Fruit fly (Drosophila melanogaster) ovary, adult (tissue): ENCODE measurements around the gene Syx4.

Experiments used
- CG17801 ChIP-seq: fragments of 200-800 bp; optimal IDR thresholded peaks from 2 replicates; lab custom pipeline; 2019; ENCODE audit warnings: missing biosample characterization, mild to moderate bottlenecking, missing genetic modification characterization, moderate library complexity; ENCODE audit not compliant: partially characterized antibody

Gene Syx4

dm6 chrX:2740084-2740483, 3.8 kb downstream of the Syx4 start, which contains the start of gene kirre:
Gene kirre, plus strand, starts transcription at chrX:2740384.
- no peak for TF ChIP-seq CG17801

- TF ChIP-seq CG17801 = no peak
Measured at dm6 chrX:2738663-2739062, 5.2 kb downstream of the Syx4 start, which contains the start of gene crm. Gene crm, minus strand, starts transcription at chrX:2738773.

dm6 chrX:2732127-2732526, 11.7 kb downstream of the Syx4 start, which contains the start of the genes ttm50 and CG2712:
Gene ttm50, minus strand, starts transcription at chrX:2732190.
Gene CG2712, plus strand, starts transcription at chrX:2732469.
- peak; percentile 60 for TF ChIP-seq CG17801

dm6 chrX:2727506-2727905, 16.4 kb downstream of the Syx4 start, which contains the start of gene dwg:
Gene dwg, plus strand, starts transcription at chrX:2727698.
- peak; percentile 26 for TF ChIP-seq CG17801

dm6 chrX:2726420-2726819, 17.5 kb downstream of the Syx4 start, which contains the start of gene vilya:
Gene vilya, plus strand, starts transcription at chrX:2726678.
- no peak for TF ChIP-seq CG17801

- TF ChIP-seq CG17801 = peak; percentile 38
Measured at dm6 chrX:2720122-2720521, 23.8 kb downstream of the Syx4 start, which contains the start of gene CG2701. Gene CG2701, minus strand, starts transcription at chrX:2720327.

- peak; percentile 65 for TF ChIP-seq CG17801
Measured at dm6 chrX:2714730-2715129, 29.1 kb downstream of the Syx4 start.

dm6 chrX:2713776-2714175, 30.1 kb downstream of the Syx4 start, which contains the start of the genes CG2685 and CG2694:
Gene CG2685, minus strand, starts transcription at chrX:2713960.
Gene CG2694, plus strand, starts transcription at chrX:2714079.
- TF ChIP-seq CG17801 = peak; percentile 29

dm6 chrX:2708156-2708734, 35.6 kb downstream of the Syx4 start, which contains the start of gene CG2681:
Gene CG2681, plus strand, starts transcription at chrX:2708684.
- TF ChIP-seq CG17801 = no peak

dm6 chrX:2707377-2708090, 36.3 kb downstream of the Syx4 start, which contains the start of gene CG2680:
Gene CG2680, minus strand, starts transcription at chrX:2707427.
- TF ChIP-seq CG17801 = no peak

dm6 chrX:2704134-2704773, 39.6 kb downstream of the Syx4 start, which contains the start of gene eIF2Bbeta:
Gene eIF2Bbeta, plus strand, starts transcription at chrX:2704571.
- TF ChIP-seq CG17801 = no peak

- peak; percentile 100 for TF ChIP-seq CG17801
Measured at dm6 chrX:2703693-2704092, 40.2 kb downstream of the Syx4 start, which contains the start of gene Ugalt. Gene Ugalt, minus strand, starts transcription at chrX:2703852.

- no peak for TF ChIP-seq CG17801
Measured at dm6 chrX:2698064-2698894, 45.6 kb downstream of the Syx4 start, which contains the start of the genes Spg7 and Lint-O. Gene Spg7, minus strand, starts transcription at chrX:2698211. Gene Lint-O, plus strand, starts transcription at chrX:2698701.

- no peak for TF ChIP-seq CG17801
Measured at dm6 chrX:2693786-2694185, 50.1 kb downstream of the Syx4 start, which contains the start of gene dyw. Gene dyw, minus strand, starts transcription at chrX:2693886.

dm6 chrX:2690376-2690775, 53.5 kb downstream of the Syx4 start:
- TF ChIP-seq CG17801 = no peak
